Fruit fly (Drosophila melanogaster) whole organism, prepupa: ENCODE data around the gene Usp5.

Source experiments
- Blimp-1 ChIP-seq: fragments of 200-800 bp; sonication (Bioruptor generic); optimal IDR thresholded peaks from 3 replicates; lab custom pipeline; 2017; ENCODE audit warnings: missing biosample characterization, missing genetic modification characterization, mild to moderate bottlenecking, moderate library complexity, missing genetic modification reagents
- CG1621 ChIP-seq: fragments of 200-800 bp; sonication (Bioruptor generic); optimal IDR thresholded peaks from 3 replicates; lab custom pipeline; 2018; ENCODE audit warnings: missing biosample characterization, mild to moderate bottlenecking, missing genetic modification characterization
- cyc ChIP-seq: fragments of 200-800 bp; sonication (Bioruptor generic); optimal IDR thresholded peaks from 3 replicates; lab custom pipeline; 2016; ENCODE audit warnings: missing biosample characterization, missing genetic modification characterization

dm6 chr3L:3189647-3190046 lies 41.5 kb upstream of the Usp5 start, which contains the start of the genes CG42525 and CG14958:
- TF ChIP-seq cyc, result no peak
- no peak for TF ChIP-seq CG1621 (tag; lab: Kevin White, UChicago)
- no peak for TF ChIP-seq Blimp-1 (GFP tag; lab: Kevin White, UChicago)
